Fruit fly (Drosophila melanogaster) whole organism, embryonic: ENCODE results near the gene CG32074.

Experiments used
- Abd-B ChIP-seq: fragments of 200-800 bp; sonication (Bioruptor generic); optimal IDR thresholded peaks from 2 replicates; lab custom pipeline; 2018; ENCODE audit warnings: missing biosample characterization, mild to moderate bottlenecking, missing genetic modification characterization, moderate library complexity
- CG11093 ChIP-seq: fragments of 200-800 bp; sonication (Bioruptor generic); IDR thresholded peaks from 3 replicates; pipeline ENCODE4 v1.3.6; 2022; ENCODE audit warnings: missing biosample characterization, missing genetic modification characterization
- CG11560 ChIP-seq: fragments of 200-800 bp; sonication (Bioruptor generic); IDR thresholded peaks from 3 replicates; pipeline ENCODE4 v1.3.6; 2022; ENCODE audit warnings: missing biosample characterization, missing genetic modification characterization
- CG16779 ChIP-seq: fragments of 200-800 bp; sonication (Bioruptor generic); IDR thresholded peaks from 2 replicates; pipeline ENCODE4 v1.3.6; 2022; ENCODE audit warnings: missing biosample characterization, missing genetic modification characterization
- CG17612 ChIP-seq: fragments of 200-800 bp; sonication (Bioruptor generic); IDR thresholded peaks from 2 replicates; pipeline ENCODE4 v1.3.6; 2022; ENCODE audit warnings: missing biosample characterization, missing genetic modification characterization
- CG3163 ChIP-seq: fragments of 200-800 bp; sonication (Bioruptor generic); optimal IDR thresholded peaks from 3 replicates; lab custom pipeline; 2016; ENCODE audit warnings: missing biosample characterization, missing genetic modification characterization
- D ChIP-seq, 2 experiments: fragments of 200-800 bp in 1 of 2; fragments of >200 bp in 1 of 2; sonication (Bioruptor generic) in 1 of 2; optimal IDR thresholded peaks; 2 replicates in 1 of 2; 3 replicates in 1 of 2; lab custom pipeline; 2017; ENCODE audit warnings: mild to moderate bottlenecking in 1 of 2, missing biosample characterization in 1 of 2, missing genetic modification characterization in 1 of 2, missing genetic modification reagents in 1 of 2
- Optix ChIP-seq: fragments of 200-800 bp; sonication (Bioruptor generic); IDR thresholded peaks from 3 replicates; pipeline ENCODE4 v1.3.6; 2022; ENCODE audit warnings: missing biosample characterization, missing genetic modification characterization
- Sox100B ChIP-seq: fragments of 200-800 bp; sonication (Bioruptor generic); optimal IDR thresholded peaks from 3 replicates; lab custom pipeline; 2018; ENCODE audit warnings: missing biosample characterization, mild to moderate bottlenecking, missing genetic modification characterization
- ftz-f1 ChIP-seq: fragments of 200-800 bp; sonication (Bioruptor generic); optimal IDR thresholded peaks from 2 replicates; lab custom pipeline; 2016; ENCODE audit warnings: missing biosample characterization, missing genetic modification characterization
- gcm2 ChIP-seq: fragments of 200-800 bp; sonication (Bioruptor generic); optimal IDR thresholded peaks from 2 replicates; lab custom pipeline; 2016; ENCODE audit warnings: missing biosample characterization, missing genetic modification characterization
- pho ChIP-seq: fragments of 200-800 bp; sonication (Bioruptor generic); optimal IDR thresholded peaks from 2 replicates; lab custom pipeline; 2016; ENCODE audit warnings: missing biosample characterization, missing genetic modification characterization
- sc ChIP-seq, 3 experiments: fragments of >200 bp in 2 of 3; fragments of 200-800 bp in 1 of 3; sonication (Bioruptor generic) in 1 of 3; optimal IDR thresholded peaks; 2 replicates in 2 of 3; 3 replicates in 1 of 3; lab custom pipeline; 2017; ENCODE audit warnings: mild to moderate bottlenecking in 1 of 3, missing biosample characterization in 1 of 3, missing genetic modification characterization in 1 of 3, missing genetic modification reagents in 1 of 3
- schlank ChIP-seq: fragments of 200-800 bp; sonication (Bioruptor generic); optimal IDR thresholded peaks from 2 replicates; lab custom pipeline; 2018; ENCODE audit warnings: missing biosample characterization, mild to moderate bottlenecking, missing genetic modification characterization

DNA sequence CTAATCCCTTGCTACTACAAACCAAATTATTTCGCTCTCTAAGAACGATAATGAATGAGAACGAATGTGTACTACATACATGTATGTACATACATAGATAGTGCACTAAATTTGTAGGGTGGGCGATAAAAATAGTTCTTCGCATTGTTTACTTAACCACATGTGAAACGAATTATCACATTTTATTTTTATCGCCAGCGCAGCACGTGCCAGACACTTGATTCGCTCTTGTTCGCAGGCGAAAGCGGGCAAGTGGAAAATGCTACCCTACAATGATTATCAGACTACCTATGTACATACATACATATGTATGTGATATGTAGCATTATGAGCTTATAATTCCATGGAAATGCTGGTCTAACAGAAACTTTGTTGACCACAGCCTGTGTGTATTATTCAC is 46.3 kb downstream of the CG32074 start:
- TF ChIP-seq CG3163 (GFP tag; lab: Kevin White, UChicago): no peak
- TF ChIP-seq D (optimal IDR thresholded peaks at IDR 0.05; lab: Kevin White, UChicago): no peak
- no peak for TF ChIP-seq D (GFP tag; optimal IDR thresholded peaks at IDR 0.05; lab: Kevin White, UChicago)
- no peak for TF ChIP-seq CG17612 (GFP tag; lab: Robert Waterston, UW)
- TF ChIP-seq gcm2 (GFP tag; lab: Kevin White, UChicago): no peak
- TF ChIP-seq pho: no peak
- TF ChIP-seq sc (optimal IDR thresholded peaks at IDR 0.05; lab: Kevin White, UChicago): no peak
- no peak for TF ChIP-seq sc (GFP tag; optimal IDR thresholded peaks at IDR 0.05; lab: Kevin White, UChicago)
- TF ChIP-seq Optix (GFP tag; lab: Robert Waterston, UW): no peak
- no peak for TF ChIP-seq CG11560 (tag; lab: Robert Waterston, UW)
- TF ChIP-seq Sox100B (GFP tag; lab: Kevin White, UChicago): no peak
- no peak for TF ChIP-seq CG16779
- no peak for TF ChIP-seq CG11093 (GFP tag; lab: Robert Waterston, UW)
- TF ChIP-seq schlank (tag; lab: Kevin White, UChicago): no peak
- no peak for TF ChIP-seq Abd-B (GFP tag; lab: Kevin White, UChicago)
- TF ChIP-seq ftz-f1: no peak
